Fruit fly (Drosophila melanogaster): Measurements from ENCODE around the gene CG31142.

- TF ChIP-seq CG17806 (tag; optimal IDR thresholded peaks at IDR 0.05), result no peak
- TF ChIP-seq EcR (GFP tag; optimal IDR thresholded peaks at IDR 0.05), result peak; percentile 36
- TF ChIP-seq CG34367 (tag; optimal IDR thresholded peaks at IDR 0.05), result no peak
- TF ChIP-seq D1 (tag; optimal IDR thresholded peaks at IDR 0.05), result no peak
- TF ChIP-seq rn (GFP tag; IDR thresholded peaks at IDR 0.05), result no peak
- TF ChIP-seq Pif1A (GFP tag; optimal IDR thresholded peaks at IDR 0.05), result no peak
- no peak for TF ChIP-seq gl (tag; optimal IDR thresholded peaks at IDR 0.05)
- no peak for TF ChIP-seq CG8159 (tag; optimal IDR thresholded peaks at IDR 0.05)
- no peak for TF ChIP-seq fd96Ca (GFP tag; IDR thresholded peaks at IDR 0.05)
- no peak for TF ChIP-seq CG8301 (tag; optimal IDR thresholded peaks at IDR 0.05)
- TF ChIP-seq Pif1B (GFP tag; optimal IDR thresholded peaks at IDR 0.05), result no peak
- no peak for TF ChIP-seq Ets98B (GFP tag; IDR thresholded peaks at IDR 0.05)
Measured at dm6 chr3R:23912349-23912748, 16.7 kb upstream of the CG31142 start.

All from whole organism, pupa.